Fruit fly (Drosophila melanogaster) whole organism, embryonic: ENCODE results near the gene CG9391.
A peak's percentile ranks its signal among the peaks of the same experiment; 100 is the strongest.

Source experiments
- Asciz ChIP-seq: fragments of 200-800 bp; sonication (Bioruptor generic); optimal IDR thresholded peaks from 2 replicates; lab custom pipeline; 2017; ENCODE audit warnings: missing biosample characterization, mild to moderate bottlenecking, missing genetic modification characterization, missing genetic modification reagents
- CG10147 ChIP-seq: fragments of 200-800 bp; sonication (Bioruptor generic); optimal IDR thresholded peaks from 2 replicates; lab custom pipeline; 2019; ENCODE audit warnings: missing biosample characterization, mild to moderate bottlenecking, missing genetic modification characterization, moderate library complexity
- CG10274 ChIP-seq: fragments of 200-800 bp; sonication (Bioruptor generic); optimal IDR thresholded peaks from 3 replicates; lab custom pipeline; 2017; ENCODE audit warnings: missing biosample characterization, mild to moderate bottlenecking, missing genetic modification characterization
- CG10462 ChIP-seq: fragments of 200-800 bp; sonication (Bioruptor generic); optimal IDR thresholded peaks from 2 replicates; lab custom pipeline; 2016; ENCODE audit warnings: missing biosample characterization, missing genetic modification characterization
- CG10543 ChIP-seq: fragments of 200-800 bp; sonication (Bioruptor generic); optimal IDR thresholded peaks from 3 replicates; lab custom pipeline; 2017; ENCODE audit warnings: missing biosample characterization, mild to moderate bottlenecking, missing genetic modification characterization, moderate library complexity
- CG11247 ChIP-seq: fragments of 200-800 bp; sonication (Bioruptor generic); IDR thresholded peaks from 2 replicates; pipeline ENCODE4 v1.3.6; 2022; ENCODE audit warnings: missing biosample characterization, missing genetic modification characterization
- CG11398 ChIP-seq: fragments of 200-800 bp; sonication (Bioruptor generic); optimal IDR thresholded peaks from 2 replicates; lab custom pipeline; 2016; ENCODE audit warnings: missing biosample characterization, missing genetic modification characterization
- CG11456 ChIP-seq: fragments of 200-800 bp; sonication (Bioruptor generic); IDR thresholded peaks from 3 replicates; pipeline ENCODE4 v1.3.6; 2022; ENCODE audit warnings: missing biosample characterization, missing genetic modification characterization
- CG11504 ChIP-seq: fragments of 200-800 bp; sonication (Bioruptor generic); optimal IDR thresholded peaks from 3 replicates; lab custom pipeline; 2019; ENCODE audit warnings: missing biosample characterization, mild to moderate bottlenecking, missing genetic modification characterization, moderate library complexity
- CG12219 ChIP-seq: fragments of 200-800 bp; sonication (Bioruptor generic); optimal IDR thresholded peaks from 3 replicates; lab custom pipeline; 2018; ENCODE audit warnings: missing biosample characterization, mild to moderate bottlenecking, missing genetic modification characterization
- CG14710 ChIP-seq: fragments of 200-800 bp; sonication (Bioruptor generic); optimal IDR thresholded peaks from 3 replicates; lab custom pipeline; 2019; ENCODE audit warnings: missing biosample characterization, mild to moderate bottlenecking, missing genetic modification characterization, moderate library complexity
- CG15269 ChIP-seq: fragments of 200-800 bp; sonication (Bioruptor generic); optimal IDR thresholded peaks from 2 replicates; lab custom pipeline; 2018; ENCODE audit warnings: missing biosample characterization, mild to moderate bottlenecking, missing genetic modification characterization, moderate library complexity
- CG17328 ChIP-seq: fragments of 200-800 bp; sonication (Bioruptor generic); IDR thresholded peaks from 2 replicates; pipeline ENCODE4 v1.3.6; 2022; ENCODE audit warnings: missing biosample characterization, missing genetic modification characterization
- CG17359 ChIP-seq: fragments of 200-800 bp; sonication (Bioruptor generic); optimal IDR thresholded peaks from 3 replicates; lab custom pipeline; 2018; ENCODE audit warnings: missing biosample characterization, mild to moderate bottlenecking, missing genetic modification characterization, moderate library complexity
- CG17802 ChIP-seq: fragments of 200-800 bp; sonication (Bioruptor generic); optimal IDR thresholded peaks from 2 replicates; lab custom pipeline; 2018; ENCODE audit warnings: missing biosample characterization, mild to moderate bottlenecking, missing genetic modification characterization, moderate library complexity
- CG18262 ChIP-seq: fragments of 200-800 bp; optimal IDR thresholded peaks from 3 replicates; lab custom pipeline; 2019; ENCODE audit warnings: missing biosample characterization, mild to moderate bottlenecking, missing genetic modification characterization, moderate library complexity
- CG2678 ChIP-seq: fragments of 200-800 bp; sonication (Bioruptor generic); optimal IDR thresholded peaks from 3 replicates; lab custom pipeline; 2019; ENCODE audit warnings: missing biosample characterization, mild to moderate bottlenecking, missing genetic modification characterization, moderate library complexity
- CG2889 ChIP-seq: fragments of 200-800 bp; sonication (Bioruptor generic); IDR thresholded peaks from 3 replicates; pipeline ENCODE4 v1.3.6; 2022; ENCODE audit warnings: missing biosample characterization, missing genetic modification characterization
- CG30431 ChIP-seq: fragments of 200-800 bp; sonication (Bioruptor generic); optimal IDR thresholded peaks from 2 replicates; lab custom pipeline; 2017; ENCODE audit warnings: missing biosample characterization, missing genetic modification characterization
- CG33557 ChIP-seq: fragments of 200-800 bp; sonication (Bioruptor generic); optimal IDR thresholded peaks from 2 replicates; lab custom pipeline; 2019; ENCODE audit warnings: missing biosample characterization, mild to moderate bottlenecking, missing genetic modification characterization, moderate library complexity
- CG3726 ChIP-seq: fragments of 200-800 bp; sonication (Bioruptor generic); IDR thresholded peaks from 3 replicates; pipeline ENCODE4, ENCODE4 v1.3.6; 2022; ENCODE audit warnings: missing biosample characterization, missing genetic modification characterization
- CG6791 ChIP-seq: fragments of 200-800 bp; sonication (Bioruptor generic); IDR thresholded peaks from 3 replicates; pipeline ENCODE4 v1.3.6; 2022; ENCODE audit warnings: missing biosample characterization, missing genetic modification characterization; ENCODE audit not compliant: partially characterized antibody
- CG8924 ChIP-seq: fragments of 200-800 bp; optimal IDR thresholded peaks from 3 replicates; lab custom pipeline; 2019; ENCODE audit warnings: missing biosample characterization, mild to moderate bottlenecking, missing genetic modification characterization, moderate library complexity
- CG9727 ChIP-seq: fragments of 200-800 bp; sonication (Bioruptor generic); optimal IDR thresholded peaks from 3 replicates; lab custom pipeline; 2017; ENCODE audit warnings: missing biosample characterization, mild to moderate bottlenecking, missing genetic modification characterization
- CG9797 ChIP-seq: fragments of 200-800 bp; sonication (Bioruptor generic); optimal IDR thresholded peaks from 3 replicates; lab custom pipeline; 2018; ENCODE audit warnings: missing biosample characterization, mild to moderate bottlenecking, missing genetic modification characterization
- CoRest ChIP-seq: fragments of 200-800 bp; sonication (Bioruptor generic); optimal IDR thresholded peaks from 3 replicates; lab custom pipeline; 2018; ENCODE audit warnings: missing biosample characterization, mild to moderate bottlenecking, missing genetic modification characterization, moderate library complexity
- Dbx ChIP-seq: fragments of 200-800 bp; sonication (Bioruptor generic); IDR thresholded peaks from 3 replicates; pipeline ENCODE4 v1.3.6; 2022; ENCODE audit warnings: missing biosample characterization, missing genetic modification characterization
- Hsf ChIP-seq: fragments of 200-800 bp; sonication (Bioruptor generic); optimal IDR thresholded peaks from 3 replicates; lab custom pipeline; 2016; ENCODE audit warnings: missing biosample characterization, missing genetic modification characterization
- Med ChIP-seq: fragments of 200-800 bp; sonication (Bioruptor generic); peaks from one replicate; lab custom pipeline; 2016; ENCODE audit warnings: missing biosample characterization, missing genetic modification characterization, mild to moderate bottlenecking, inconsistent platforms, moderate library complexity
- Mes4 ChIP-seq: fragments of 200-800 bp; sonication (Bioruptor generic); optimal IDR thresholded peaks from 2 replicates; lab custom pipeline; 2016; ENCODE audit warnings: missing biosample characterization, missing genetic modification characterization
- Poxn ChIP-seq: fragments of 200-800 bp; sonication (Bioruptor generic); IDR thresholded peaks from 2 replicates; pipeline ENCODE4 v1.3.6; 2022; ENCODE audit warnings: missing biosample characterization, missing genetic modification characterization
- Scr ChIP-seq: fragments of 200-800 bp; sonication (Bioruptor generic); IDR thresholded peaks from 2 replicates; pipeline ENCODE4 v1.3.6; 2022; ENCODE audit warnings: missing biosample characterization, missing genetic modification characterization; ENCODE audit not compliant: partially characterized antibody
- bab2 ChIP-seq: fragments of 200-800 bp; sonication (Bioruptor generic); optimal IDR thresholded peaks from 2 replicates; lab custom pipeline; 2016; ENCODE audit warnings: missing biosample characterization, missing genetic modification characterization
- bowl ChIP-seq: fragments of 200-800 bp; sonication (Bioruptor generic); IDR thresholded peaks from 2 replicates; pipeline ENCODE4 v1.3.6; 2022; ENCODE audit warnings: missing biosample characterization, missing genetic modification characterization
- chinmo ChIP-seq: fragments of 200-800 bp; sonication (Bioruptor generic); IDR thresholded peaks from 4 replicates; pipeline ENCODE4 v1.3.6; 2022; ENCODE audit warnings: missing biosample characterization, missing genetic modification characterization; ENCODE audit not compliant: partially characterized antibody
- crp ChIP-seq, 2 experiments: fragments of 200-800 bp; sonication (Bioruptor generic); optimal IDR thresholded peaks; 2 replicates in 1 of 2; 3 replicates in 1 of 2; lab custom pipeline; 2017; ENCODE audit warnings: missing biosample characterization in 2 of 2, missing genetic modification characterization in 2 of 2, mild to moderate bottlenecking in 1 of 2, moderate library complexity in 1 of 2
- dmrt99B ChIP-seq: fragments of 200-800 bp; sonication (Bioruptor generic); optimal IDR thresholded peaks from 2 replicates; lab custom pipeline; 2018; ENCODE audit warnings: missing biosample characterization, mild to moderate bottlenecking, missing genetic modification characterization, moderate library complexity
- gcm ChIP-seq: fragments of 200-800 bp; sonication (Bioruptor generic); optimal IDR thresholded peaks from 2 replicates; lab custom pipeline; 2019; ENCODE audit warnings: missing biosample characterization, mild to moderate bottlenecking, missing genetic modification characterization, moderate library complexity
- grau ChIP-seq: fragments of 200-800 bp; optimal IDR thresholded peaks from 3 replicates; lab custom pipeline; 2019; ENCODE audit warnings: missing biosample characterization, mild to moderate bottlenecking, missing genetic modification characterization, moderate library complexity
- h ChIP-seq: fragments of >200 bp; optimal IDR thresholded peaks from 2 replicates; lab custom pipeline; 2017
- hkb ChIP-seq, 2 experiments: fragments of 200-800 bp in 1 of 2; fragments of >200 bp in 1 of 2; sonication (Bioruptor generic) in 1 of 2; IDR thresholded peaks in 1 of 2; optimal IDR thresholded peaks in 1 of 2; 2 replicates each; pipeline versions ENCODE4 v1.3.6 to Lab custom; 2017 to 2022; ENCODE audit warnings: missing biosample characterization in 1 of 2, missing genetic modification characterization in 1 of 2
- lilli ChIP-seq: fragments of 200-800 bp; sonication (Bioruptor generic); optimal IDR thresholded peaks from 3 replicates; lab custom pipeline; 2016; ENCODE audit warnings: missing biosample characterization, missing genetic modification characterization
- prd ChIP-seq, 3 experiments: fragments of >200 bp in 2 of 3; fragments of 200-800 bp in 1 of 3; sonication (Bioruptor generic) in 1 of 3; optimal IDR thresholded peaks in 2 of 3; IDR thresholded peaks in 1 of 3; 2 replicates in 2 of 3; 3 replicates in 1 of 3; pipeline versions ENCODE4 v1.3.6 to Lab custom; 2017 to 2022; ENCODE audit warnings: missing biosample characterization in 1 of 3, missing genetic modification characterization in 1 of 3
- pum ChIP-seq: fragments of 200-800 bp; sonication (Bioruptor generic); optimal IDR thresholded peaks from 2 replicates; lab custom pipeline; 2016; ENCODE audit warnings: missing biosample characterization, missing genetic modification characterization
- sisA ChIP-seq: fragments of 200-800 bp; sonication (Bioruptor generic); IDR thresholded peaks from 2 replicates; pipeline ENCODE4 v1.3.6; 2022; ENCODE audit warnings: missing biosample characterization, missing genetic modification characterization
- slp2 ChIP-seq: fragments of 200-800 bp; sonication (Bioruptor generic); optimal IDR thresholded peaks from 2 replicates; lab custom pipeline; 2016; ENCODE audit warnings: missing biosample characterization, missing genetic modification characterization
- stc ChIP-seq: fragments of 200-800 bp; sonication (Bioruptor generic); IDR thresholded peaks from 2 replicates; pipeline ENCODE4 v1.3.6; 2022; ENCODE audit warnings: missing biosample characterization, missing genetic modification characterization

CG9391 gene

dm6 chr3L:21253761-21254523 is 14.2 kb downstream of the CG9391 start (continued):
- TF ChIP-seq CG17359 (tag; lab: Kevin White, UChicago), result peak; percentile 50
- TF ChIP-seq stc (GFP tag; lab: Robert Waterston, UW), result 0 out of 2 replicates have a peak, but pooled peaks have one; percentile 38
- TF ChIP-seq bowl, result no peak
- no peak for TF ChIP-seq CG2889 (GFP tag; lab: Robert Waterston, UW)
- TF ChIP-seq CoRest (tag; lab: Kevin White, UChicago), result peak; percentile 50
- TF ChIP-seq CG10147, result no peak
- no peak for TF ChIP-seq CG17802 (tag; lab: Kevin White, UChicago)
- no peak for TF ChIP-seq h (lab: Kevin White, UChicago)
- TF ChIP-seq chinmo (GFP tag; lab: Robert Waterston, UW), result 0 out of 4 replicates have a peak, but pooled peaks have one; percentile 44
- TF ChIP-seq Scr (GFP tag; lab: Robert Waterston, UW), result no peak
- TF ChIP-seq CG8924 (tag; lab: Kevin White, UChicago), result peak; percentile 39
- TF ChIP-seq CG15269 (tag; lab: Kevin White, UChicago), result peak; percentile 21
- no peak for TF ChIP-seq CG11398 (GFP tag; lab: Kevin White, UChicago)
- TF ChIP-seq bab2 (GFP tag; lab: Kevin White, UChicago), result peak; percentile 33
- peak; percentile 41; the same call in 1 of the 2 replicates for TF ChIP-seq sisA (GFP tag; lab: Robert Waterston, UW)
- peak; percentile 47 for TF ChIP-seq grau (tag; lab: Kevin White, UChicago)
- no peak for TF ChIP-seq CG33557 (GFP tag; lab: Kevin White, UChicago)
- TF ChIP-seq pum (GFP tag; lab: Kevin White, UChicago), result peak; percentile 23
- peak; percentile 54 for TF ChIP-seq CG9727 (GFP tag; lab: Kevin White, UChicago)
- no peak for TF ChIP-seq CG11456 (GFP tag; lab: Robert Waterston, UW)
- peak; percentile 70 for TF ChIP-seq CG11504 (tag; lab: Kevin White, UChicago)
- no peak; the same call in 1 of the 2 replicates for TF ChIP-seq CG17328 (GFP tag; lab: Robert Waterston, UW)
- peak; percentile 58 for TF ChIP-seq CG2678 (tag; lab: Kevin White, UChicago)
- TF ChIP-seq gcm (GFP tag; lab: Kevin White, UChicago), result peak; percentile 33
- TF ChIP-seq CG14710 (tag; lab: Kevin White, UChicago), result peak; percentile 52
- peak; percentile 21 for TF ChIP-seq Hsf (GFP tag; lab: Kevin White, UChicago)
- TF ChIP-seq Dbx, result no peak
- no peak for TF ChIP-seq CG11247
- TF ChIP-seq CG9797 (GFP tag; lab: Kevin White, UChicago), result no peak
- peak; percentile 19 for TF ChIP-seq CG12219 (GFP tag; lab: Kevin White, UChicago)
- peak; percentile 11 for TF ChIP-seq CG10462 (GFP tag; lab: Kevin White, UChicago)
- TF ChIP-seq crp (GFP tag; optimal IDR thresholded peaks at IDR 0.05; lab: Kevin White, UChicago), result peak in 1 of 2 experiments; percentile 35
- TF ChIP-seq Med, result peak; percentile 12
- TF ChIP-seq Asciz (GFP tag; lab: Kevin White, UChicago), result peak; percentile 35
- no peak for TF ChIP-seq hkb (optimal IDR thresholded peaks at IDR 0.05; lab: Kevin White, UChicago)
- TF ChIP-seq hkb (GFP tag; IDR thresholded peaks at IDR 0.05; lab: Robert Waterston, UW), result peak; percentile 35; the same call in 1 of the 2 replicates
- 0 out of 3 replicates have a peak, but pooled peaks have one; percentile 11 for TF ChIP-seq CG3726 (GFP tag; lab: Robert Waterston, UW)
- no peak for TF ChIP-seq Poxn (GFP tag; lab: Robert Waterston, UW)
- TF ChIP-seq CG18262 (tag; lab: Kevin White, UChicago), result peak; percentile 73
- TF ChIP-seq dmrt99B (tag; lab: Kevin White, UChicago), result peak; percentile 56
- TF ChIP-seq CG6791 (GFP tag; lab: Robert Waterston, UW), result no peak
- no peak for TF ChIP-seq CG10274 (GFP tag; lab: Kevin White, UChicago)
- no peak for TF ChIP-seq slp2 (GFP tag; lab: Kevin White, UChicago)
- TF ChIP-seq prd (optimal IDR thresholded peaks at IDR 0.05; lab: Kevin White, UChicago), result no peak
- peak; percentile 59; the same call in 1 of the 3 replicates for TF ChIP-seq prd (GFP tag; IDR thresholded peaks at IDR 0.05; lab: Robert Waterston, UW)
- no peak for TF ChIP-seq CG30431 (GFP tag; lab: Kevin White, UChicago)
- TF ChIP-seq lilli (GFP tag; lab: Kevin White, UChicago), result no peak
- TF ChIP-seq CG10543 (GFP tag; lab: Kevin White, UChicago), result no peak
- TF ChIP-seq Mes4 (GFP tag; lab: Kevin White, UChicago), result no peak
